Worm (Caenorhabditis elegans) whole organism, late embryonic: ENCODE measurements around the gene ZK757.1.

ENCODE experiments used
- ceh-18 ChIP-seq: sonication (generic microtip); optimal IDR thresholded peaks from 2 replicates; lab custom pipeline; 2016; ENCODE audit warnings: missing genetic modification characterization, missing compliant biosample characterization
- lin-11 ChIP-seq: fragments of 200-800 bp; sonication (Bioruptor generic); optimal IDR thresholded peaks from 2 replicates; lab custom pipeline; 2018; ENCODE audit warnings: mild to moderate bottlenecking, missing genetic modification characterization, missing compliant biosample characterization
- tbx-2 ChIP-seq: sonication (generic microtip); optimal IDR thresholded peaks from 2 replicates; lab custom pipeline; 2016; ENCODE audit warnings: missing genetic modification characterization, missing compliant biosample characterization

- no peak for TF ChIP-seq tbx-2 (tag; lab: Kevin White, UChicago)
- TF ChIP-seq lin-11 (tag; lab: Kevin White, UChicago), result no peak
- TF ChIP-seq ceh-18 (tag; lab: Kevin White, UChicago), result no peak
Measured at ce11 chrIII:9830502-9830901, 40.4 kb downstream of the ZK757.1 start, which contains the start of gene ZK632.12.
